Worm (Caenorhabditis elegans) whole organism, L2 larva: ENCODE results near the gene F32D8.4.

Experiments
- C34F6.9 ChIP-seq: fragments of 150-350 bp; optimal IDR thresholded peaks from 2 replicates; lab custom pipeline; 2014; ENCODE audit warnings: missing biosample characterization, missing genetic modification characterization
- F13H6.1 ChIP-seq: sonication (generic microtip); optimal IDR thresholded peaks from 2 replicates; lab custom pipeline; 2016; ENCODE audit warnings: missing genetic modification characterization, missing compliant biosample characterization
- R02D3.7 ChIP-seq: fragments of 150-350 bp; optimal IDR thresholded peaks from 2 replicates; lab custom pipeline; 2014; ENCODE audit warnings: missing biosample characterization, missing genetic modification characterization
- ZK546.5 ChIP-seq: sonication (generic microtip); optimal IDR thresholded peaks from 2 replicates; lab custom pipeline; 2017; ENCODE audit warnings: missing biosample characterization, missing genetic modification characterization
- alr-1 ChIP-seq: fragments of 150-350 bp; optimal IDR thresholded peaks from 2 replicates; lab custom pipeline; 2014; ENCODE audit warnings: missing biosample characterization, missing genetic modification characterization
- ceh-16 ChIP-seq: fragments of 150-350 bp; optimal IDR thresholded peaks from 2 replicates; lab custom pipeline; 2014; ENCODE audit warnings: missing biosample characterization, missing genetic modification characterization
- ceh-82 ChIP-seq: fragments of 150-350 bp; optimal IDR thresholded peaks from 2 replicates; lab custom pipeline; 2014; ENCODE audit warnings: missing biosample characterization, missing genetic modification characterization
- crh-2 ChIP-seq: sonication (generic microtip); optimal IDR thresholded peaks from 2 replicates; lab custom pipeline; 2017; ENCODE audit warnings: missing biosample characterization, missing genetic modification characterization
- dmd-4 ChIP-seq: sonication (generic microtip); optimal IDR thresholded peaks from 2 replicates; lab custom pipeline; 2017; ENCODE audit warnings: missing biosample characterization, missing genetic modification characterization
- egl-27 ChIP-seq: sonication (generic microtip); optimal IDR thresholded peaks from 3 replicates; lab custom pipeline; 2017; ENCODE audit warnings: missing biosample characterization, missing genetic modification reagents, missing genetic modification characterization
- elt-1 ChIP-seq: fragments of 150-350 bp; optimal IDR thresholded peaks from 2 replicates; lab custom pipeline; 2014; ENCODE audit warnings: missing biosample characterization, missing genetic modification characterization
- elt-3 ChIP-seq: sonication (generic microtip); optimal IDR thresholded peaks from 2 replicates; lab custom pipeline; 2017; ENCODE audit warnings: missing biosample characterization, missing genetic modification characterization
- fos-1 ChIP-seq: fragments of 150-350 bp; optimal IDR thresholded peaks from 2 replicates; lab custom pipeline; 2014; ENCODE audit warnings: missing biosample characterization, missing genetic modification characterization
- gmeb-1 ChIP-seq: fragments of 150-350 bp; optimal IDR thresholded peaks from 2 replicates; lab custom pipeline; 2014; ENCODE audit warnings: missing biosample characterization, missing genetic modification characterization
- lin-11 ChIP-seq: fragments of 150-350 bp; sonication (generic microtip); optimal IDR thresholded peaks from 2 replicates; lab custom pipeline; 2014; ENCODE audit warnings: missing biosample characterization, missing genetic modification characterization, inconsistent platforms, mixed read lengths
- lin-13 ChIP-seq: fragments of 150-350 bp; optimal IDR thresholded peaks from 2 replicates; lab custom pipeline; 2014; ENCODE audit warnings: missing biosample characterization, missing genetic modification reagents, missing genetic modification characterization
- lsy-2 ChIP-seq, 2 experiments: fragments of 150-350 bp in 1 of 2; sonication (generic microtip) in 1 of 2; optimal IDR thresholded peaks; 2 replicates each; lab custom pipeline; 2014 to 2017; ENCODE audit warnings: missing biosample characterization in 2 of 2, missing genetic modification characterization in 2 of 2
- mab-5 ChIP-seq: fragments of 150-350 bp; optimal IDR thresholded peaks from 2 replicates; lab custom pipeline; 2014; ENCODE audit warnings: missing biosample characterization, missing genetic modification characterization
- mdl-1 ChIP-seq, 2 experiments: fragments of 150-350 bp in 1 of 2; sonication (generic microtip) in 1 of 2; optimal IDR thresholded peaks; 2 replicates each; lab custom pipeline; 2017; ENCODE audit warnings: missing biosample characterization in 2 of 2, missing genetic modification characterization in 2 of 2
- nhr-11 ChIP-seq: fragments of 150-350 bp; optimal IDR thresholded peaks from 2 replicates; lab custom pipeline; 2014; ENCODE audit warnings: missing biosample characterization, missing genetic modification characterization
- nhr-12 ChIP-seq: fragments of 150-350 bp; optimal IDR thresholded peaks from 2 replicates; lab custom pipeline; 2014; ENCODE audit warnings: missing biosample characterization, missing genetic modification characterization
- nhr-129 ChIP-seq: fragments of 150-350 bp; optimal IDR thresholded peaks from 2 replicates; lab custom pipeline; 2014; ENCODE audit warnings: missing biosample characterization, missing genetic modification characterization
- nhr-21 ChIP-seq: fragments of 150-350 bp; optimal IDR thresholded peaks from 2 replicates; lab custom pipeline; 2014; ENCODE audit warnings: missing biosample characterization, missing genetic modification characterization
- nhr-23 ChIP-seq: fragments of 150-350 bp; optimal IDR thresholded peaks from 2 replicates; lab custom pipeline; 2014; ENCODE audit warnings: missing biosample characterization, missing genetic modification reagents, missing genetic modification characterization
- nhr-237 ChIP-seq: fragments of 150-350 bp; optimal IDR thresholded peaks from 2 replicates; lab custom pipeline; 2014; ENCODE audit warnings: missing biosample characterization, missing genetic modification characterization
- nhr-25 ChIP-seq: fragments of 150-350 bp; sonication (generic microtip); optimal IDR thresholded peaks from 3 replicates; lab custom pipeline; 2014; ENCODE audit warnings: missing biosample characterization, missing genetic modification characterization
- nhr-6 ChIP-seq: fragments of 150-350 bp; optimal IDR thresholded peaks from 2 replicates; lab custom pipeline; 2014; ENCODE audit warnings: missing biosample characterization, missing genetic modification characterization
- nhr-77 ChIP-seq: fragments of 150-350 bp; optimal IDR thresholded peaks from 2 replicates; lab custom pipeline; 2014; ENCODE audit warnings: missing biosample characterization, missing genetic modification characterization
- sem-4 ChIP-seq: fragments of 150-350 bp; optimal IDR thresholded peaks from 2 replicates; lab custom pipeline; 2014; ENCODE audit warnings: missing biosample characterization, missing genetic modification reagents, missing genetic modification characterization
- skn-1 ChIP-seq: sonication (generic microtip); optimal IDR thresholded peaks from 2 replicates; lab custom pipeline; 2017; ENCODE audit warnings: missing biosample characterization, missing genetic modification characterization
- sma-3 ChIP-seq: sonication (generic microtip); optimal IDR thresholded peaks from 2 replicates; lab custom pipeline; 2016; ENCODE audit warnings: missing genetic modification reagents, missing genetic modification characterization, missing compliant biosample characterization
- sma-9 ChIP-seq, 2 experiments: fragments of 150-350 bp in 1 of 2; sonication (generic microtip) in 1 of 2; optimal IDR thresholded peaks; 2 replicates each; lab custom pipeline; 2014 to 2016; ENCODE audit warnings: missing genetic modification characterization in 2 of 2, mild to moderate bottlenecking in 1 of 2, missing biosample characterization in 1 of 2, missing compliant biosample characterization in 1 of 2, missing genetic modification reagents in 1 of 2, moderate library complexity in 1 of 2
- unc-39 ChIP-seq: fragments of 150-350 bp; optimal IDR thresholded peaks from 2 replicates; lab custom pipeline; 2014; ENCODE audit warnings: missing biosample characterization, missing genetic modification characterization
- unc-55 ChIP-seq: fragments of 150-350 bp; sonication (generic microtip); optimal IDR thresholded peaks from 3 replicates; lab custom pipeline; 2014; ENCODE audit warnings: missing biosample characterization, missing genetic modification reagents, missing genetic modification characterization
- unc-62 ChIP-seq: fragments of 150-350 bp; optimal IDR thresholded peaks from 2 replicates; lab custom pipeline; 2014; ENCODE audit warnings: missing biosample characterization, missing genetic modification reagents, missing genetic modification characterization
- zag-1 ChIP-seq: fragments of 150-350 bp; optimal IDR thresholded peaks from 2 replicates; lab custom pipeline; 2014; ENCODE audit warnings: missing biosample characterization, missing genetic modification characterization
- ztf-11 ChIP-seq: sonication (generic microtip); optimal IDR thresholded peaks from 2 replicates; lab custom pipeline; 2017; ENCODE audit warnings: missing biosample characterization, missing genetic modification characterization
- ztf-4 ChIP-seq: fragments of 150-350 bp; optimal IDR thresholded peaks from 2 replicates; lab custom pipeline; 2014; ENCODE audit warnings: missing biosample characterization, missing genetic modification characterization

Gene F32D8.4

DNA sequence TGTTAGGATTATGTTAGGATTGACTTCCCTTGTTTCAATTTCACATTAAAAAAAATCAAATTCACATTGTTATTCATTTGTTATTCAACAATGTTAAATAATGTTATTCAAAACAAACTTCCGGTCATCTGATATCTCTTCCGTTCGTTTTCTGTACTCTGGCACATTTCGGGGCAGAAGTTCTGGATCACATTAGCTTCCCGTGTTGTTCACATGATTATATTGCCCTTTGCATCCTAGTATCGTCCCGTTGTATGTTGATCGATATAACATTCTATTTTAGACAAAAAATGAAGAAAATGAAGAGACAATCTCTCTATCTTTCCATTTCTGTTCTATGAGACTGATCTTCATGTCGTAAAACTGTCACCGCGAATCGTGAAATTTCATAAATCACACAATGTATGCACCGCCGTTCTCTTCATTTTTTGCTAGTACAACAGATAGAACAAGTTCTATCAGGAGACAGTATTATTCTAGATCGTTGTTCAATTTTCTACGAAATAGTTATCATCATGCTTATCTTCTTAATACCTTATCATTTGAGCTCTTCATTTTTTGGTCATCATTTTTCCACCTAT, 46.7 kb upstream of the F32D8.4 start:
- TF ChIP-seq alr-1, result no peak
- peak; percentile 65 for TF ChIP-seq sma-9 (GFP tag; optimal IDR thresholded peaks at IDR 0.05; lab: Kevin White, UChicago)
- TF ChIP-seq sma-9 (tag; optimal IDR thresholded peaks at IDR 0.05; lab: Kevin White, UChicago), result no peak
- no peak for TF ChIP-seq unc-39 (tag; lab: Kevin White, UChicago)
- TF ChIP-seq unc-62, result peak; percentile 24
- TF ChIP-seq nhr-12 (tag; lab: Kevin White, UChicago), result no peak
- peak; percentile 68 for TF ChIP-seq nhr-21 (tag; lab: Kevin White, UChicago)
- TF ChIP-seq nhr-237, result no peak
- no peak for TF ChIP-seq skn-1

DNA sequence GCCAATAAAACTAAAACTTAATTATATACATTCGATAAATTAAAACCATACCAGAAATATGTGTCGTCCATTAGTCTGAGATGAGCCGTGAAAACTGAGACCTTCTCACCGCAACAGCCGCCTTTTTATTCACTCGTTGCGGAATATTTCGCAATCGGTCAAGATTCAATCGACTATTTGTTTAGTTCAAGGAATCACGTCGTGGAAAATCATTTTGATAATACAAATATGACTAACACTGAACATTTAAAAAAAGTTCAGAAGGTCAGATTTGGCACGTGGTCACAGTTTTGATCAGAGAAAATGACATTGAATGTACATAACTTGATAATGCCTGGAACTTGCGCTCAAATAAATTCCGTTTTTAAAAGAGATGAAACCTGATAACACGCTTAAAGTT, 45.4 kb upstream of the F32D8.4 start, which contains the start of gene F17C11.11:
TSS of gene F17C11.11 (minus strand) at position 79 of the 400 bp plus-strand sequence.
- TF ChIP-seq F13H6.1 (tag; lab: Kevin White, UChicago) (peak; percentile 26), fos-1 (tag; lab: Kevin White, UChicago) (peak; percentile 58), nhr-129 (tag; lab: Kevin White, UChicago) (peak; percentile 99), nhr-21 (tag; lab: Kevin White, UChicago) (peak; percentile 20), nhr-77 (no peak), ztf-11 (tag; lab: Kevin White, UChicago) (no peak), gmeb-1 (tag; lab: Kevin White, UChicago) (peak; percentile 23), C34F6.9 (peak; percentile 28), crh-2 (tag; lab: Kevin White, UChicago) (peak; percentile 47), sma-9 (GFP tag; optimal IDR thresholded peaks at IDR 0.05; lab: Kevin White, UChicago) (peak; percentile 68), sma-9 (tag; optimal IDR thresholded peaks at IDR 0.05; lab: Kevin White, UChicago) (no peak), nhr-23 (tag; lab: Kevin White, UChicago) (no peak), R02D3.7 (tag; lab: Kevin White, UChicago) (no peak), lin-11 (tag; lab: Kevin White, UChicago) (no peak), unc-62 (no peak), egl-27 (tag; lab: Kevin White, UChicago) (no peak)
- TF ChIP-seq, all 48 proteins: peak for 8

DNA sequence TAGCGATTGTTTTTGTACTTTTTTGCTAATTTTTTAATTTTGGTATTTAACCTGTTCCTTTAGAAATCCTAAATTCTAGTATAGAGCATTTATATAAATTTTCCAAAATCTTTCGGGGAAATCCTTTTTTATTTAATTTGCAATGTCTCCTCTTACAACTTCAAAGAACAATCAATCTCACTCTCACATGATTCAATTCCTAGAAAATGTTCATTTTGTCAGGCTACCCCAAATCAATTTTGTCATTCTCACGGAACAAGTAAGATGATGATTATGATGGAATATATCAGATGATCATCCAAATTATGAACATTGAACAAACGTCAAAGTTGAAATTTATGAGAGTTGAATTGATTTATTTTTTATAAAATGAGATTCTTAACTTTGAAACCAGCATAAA, 43.9 kb upstream of the F32D8.4 start:
- peak; percentile 55 for TF ChIP-seq skn-1
- peak; percentile 47 for TF ChIP-seq gmeb-1 (tag; lab: Kevin White, UChicago)
- TF ChIP-seq nhr-129 (tag; lab: Kevin White, UChicago), result peak; percentile 94
- no peak for TF ChIP-seq nhr-23 (tag; lab: Kevin White, UChicago)
- TF ChIP-seq crh-2 (tag; lab: Kevin White, UChicago), result peak; percentile 52
- peak in 1 of 2 experiments; percentile 71 for TF ChIP-seq lsy-2 (tag; optimal IDR thresholded peaks at IDR 0.05; lab: Kevin White, UChicago)
- TF ChIP-seq C34F6.9, result peak; percentile 69
- TF ChIP-seq fos-1 (tag; lab: Kevin White, UChicago), result peak; percentile 13
- no peak for TF ChIP-seq nhr-11 (tag; lab: Kevin White, UChicago)
- TF ChIP-seq nhr-25 (tag; lab: Kevin White, UChicago), result peak; percentile 1
- TF ChIP-seq nhr-21 (tag; lab: Kevin White, UChicago), result peak; percentile 87
- TF ChIP-seq ztf-4 (tag; lab: Kevin White, UChicago), result peak; percentile 61
- TF ChIP-seq sem-4, result peak; percentile 63
- TF ChIP-seq elt-1 (tag; lab: Kevin White, UChicago), result no peak
- no peak for TF ChIP-seq unc-55 (GFP tag; lab: Kevin White, UChicago)
- peak; percentile 84 for TF ChIP-seq sma-9 (GFP tag; optimal IDR thresholded peaks at IDR 0.05; lab: Kevin White, UChicago)
- TF ChIP-seq sma-9 (tag; optimal IDR thresholded peaks at IDR 0.05; lab: Kevin White, UChicago), result no peak

DNA sequence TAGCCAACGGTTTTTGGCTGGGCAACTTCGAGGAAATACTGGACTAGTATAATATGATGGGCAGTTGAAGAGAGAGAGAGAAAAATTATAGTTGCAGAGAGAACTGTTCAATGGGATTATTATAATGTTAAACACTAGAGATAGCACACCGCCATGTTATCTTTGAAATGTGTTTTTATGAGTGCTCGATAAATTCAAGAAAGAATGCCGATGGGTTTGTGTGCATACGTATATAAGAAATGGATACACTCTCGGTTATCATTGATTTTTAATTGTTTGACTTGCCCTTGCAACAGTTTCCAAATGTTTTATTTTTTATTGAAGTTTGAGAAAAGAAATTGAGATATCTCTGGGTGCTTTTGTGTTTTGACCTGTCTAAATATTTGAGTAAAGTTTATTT, 43.3 kb upstream of the F32D8.4 start, which contains the start of gene F17C11.12:
TSS of gene F17C11.12 (minus strand) at position 240 of the 400 bp plus-strand sequence.
- TF ChIP-seq zag-1, result no peak
- TF ChIP-seq nhr-6 (tag; lab: Kevin White, UChicago), result no peak
- TF ChIP-seq mab-5 (tag; lab: Kevin White, UChicago), result no peak
- no peak for TF ChIP-seq gmeb-1 (tag; lab: Kevin White, UChicago)
- no peak for TF ChIP-seq ceh-82 (tag; lab: Kevin White, UChicago)
- TF ChIP-seq sem-4, result no peak
- peak; percentile 73 for TF ChIP-seq fos-1 (tag; lab: Kevin White, UChicago)
- TF ChIP-seq unc-62, result no peak
- no peak for TF ChIP-seq ZK546.5 (tag; lab: Kevin White, UChicago)
- TF ChIP-seq nhr-11 (tag; lab: Kevin White, UChicago), result no peak
- TF ChIP-seq R02D3.7 (tag; lab: Kevin White, UChicago), result no peak
- no peak for TF ChIP-seq sma-3 (GFP tag; lab: Kevin White, UChicago)
- TF ChIP-seq ceh-16 (tag; lab: Kevin White, UChicago), result no peak
- no peak for TF ChIP-seq nhr-12 (tag; lab: Kevin White, UChicago)
- peak; percentile 13 for TF ChIP-seq F13H6.1 (tag; lab: Kevin White, UChicago)
- no peak for TF ChIP-seq ztf-11 (tag; lab: Kevin White, UChicago)
- no peak for TF ChIP-seq skn-1
- TF ChIP-seq dmd-4 (tag; lab: Kevin White, UChicago), result no peak
- TF ChIP-seq alr-1, result no peak
- TF ChIP-seq elt-3 (tag; lab: Kevin White, UChicago), result no peak
- TF ChIP-seq lin-13, result no peak
- TF ChIP-seq mdl-1 (tag; optimal IDR thresholded peaks at IDR 0.05; lab: Kevin White, UChicago), result no peak
- TF ChIP-seq crh-2 (tag; lab: Kevin White, UChicago), result peak; percentile 40
- no peak for TF ChIP-seq egl-27 (tag; lab: Kevin White, UChicago)
- TF ChIP-seq unc-39 (tag; lab: Kevin White, UChicago), result no peak
- TF ChIP-seq sma-9 (GFP tag; optimal IDR thresholded peaks at IDR 0.05; lab: Kevin White, UChicago), result peak; percentile 71
- no peak for TF ChIP-seq sma-9 (tag; optimal IDR thresholded peaks at IDR 0.05; lab: Kevin White, UChicago)
- TF ChIP-seq elt-1 (tag; lab: Kevin White, UChicago), result no peak
- TF ChIP-seq, all 48 proteins: peak for 4
